Fruit fly (Drosophila melanogaster): Measurements from ENCODE around the gene CG13692.

The CG13692 gene

dm6 chr2L:421119-421821, at the start of gene CG13692, which contains the start of gene CG11885 (continued):
- TF ChIP-seq D19B (GFP tag; optimal IDR thresholded peaks at IDR 0.05) = no peak
- no peak for TF ChIP-seq scrt (GFP tag; optimal IDR thresholded peaks at IDR 0.05)
- TF ChIP-seq CG1603 (tag; optimal IDR thresholded peaks at IDR 0.05) = peak; percentile 90
- no peak for TF ChIP-seq bab2 (GFP tag; optimal IDR thresholded peaks at IDR 0.05)
- no peak for TF ChIP-seq Atf-2 (GFP tag; optimal IDR thresholded peaks at IDR 0.05)
- TF ChIP-seq caup (GFP tag; optimal IDR thresholded peaks at IDR 0.05; ENCODE audit: severe bottlenecking) = peak; percentile 63
- no peak for TF ChIP-seq Mrtf (GFP tag; IDR thresholded peaks at IDR 0.05)
- TF ChIP-seq CG6791 (GFP tag; IDR thresholded peaks at IDR 0.05; ENCODE audit: partially characterized antibody) = peak; percentile 98
- no peak for TF ChIP-seq jing (GFP tag; optimal IDR thresholded peaks at IDR 0.05)
- no peak for TF ChIP-seq CG3726 (GFP tag; IDR thresholded peaks at IDR 0.05)
- no peak for TF ChIP-seq ind (GFP tag; optimal IDR thresholded peaks at IDR 0.05)
- peak; percentile 58 for TF ChIP-seq ftz-f1 (GFP tag; optimal IDR thresholded peaks at IDR 0.05)
- TF ChIP-seq ro (GFP tag; IDR thresholded peaks at IDR 0.05) = no peak
- TF ChIP-seq bowl (GFP tag; IDR thresholded peaks at IDR 0.05) = no peak
- TF ChIP-seq Ptx1 (GFP tag; IDR thresholded peaks at IDR 0.05) = no peak
- peak; percentile 25 for TF ChIP-seq twi (tag; optimal IDR thresholded peaks at IDR 0.05)
- no peak for TF ChIP-seq H15 (GFP tag; IDR thresholded peaks at IDR 0.05)
- no peak for TF ChIP-seq aop (GFP tag; IDR thresholded peaks at IDR 0.05)
- peak; percentile 74 for TF ChIP-seq sd (tag; optimal IDR thresholded peaks at IDR 0.05)
- TF ChIP-seq Hr78 (GFP tag; optimal IDR thresholded peaks at IDR 0.05) = no peak
- peak; percentile 94 for TF ChIP-seq Ets97D (GFP tag; optimal IDR thresholded peaks at IDR 0.05)
- no peak for TF ChIP-seq ham (GFP tag; IDR thresholded peaks at IDR 0.05)
- TF ChIP-seq CG15269 (tag; optimal IDR thresholded peaks at IDR 0.05) = peak; percentile 33
- TF ChIP-seq bcd (GFP tag; optimal IDR thresholded peaks at IDR 0.05) = peak; percentile 24
- no peak for TF ChIP-seq CG10543 (GFP tag; optimal IDR thresholded peaks at IDR 0.05)
- peak; percentile 98 for TF ChIP-seq BEAF-32 (GFP tag; optimal IDR thresholded peaks at IDR 0.05)
- no peak for TF ChIP-seq CG11093 (GFP tag; IDR thresholded peaks at IDR 0.05)
- peak; percentile 0 for TF ChIP-seq CG9609 (GFP tag; optimal IDR thresholded peaks at IDR 0.05)
- TF ChIP-seq CG2875 (GFP tag; optimal IDR thresholded peaks at IDR 0.05) = no peak
- TF ChIP-seq CG10565 (GFP tag; optimal IDR thresholded peaks at IDR 0.05) = no peak
- TF ChIP-seq p53 (GFP tag; optimal IDR thresholded peaks at IDR 0.05) = no peak
- peak; percentile 32 for TF ChIP-seq gsb-n (tag; optimal IDR thresholded peaks at IDR 0.05)
- no peak for TF ChIP-seq NC2α (GFP tag; optimal IDR thresholded peaks at IDR 0.05)
- TF ChIP-seq HHEX (GFP tag; optimal IDR thresholded peaks at IDR 0.05) = no peak
- no peak for TF ChIP-seq CG17612 (GFP tag; IDR thresholded peaks at IDR 0.05)
- peak; percentile 53 for TF ChIP-seq CG33213 (GFP tag; optimal IDR thresholded peaks at IDR 0.05)
- no peak for TF ChIP-seq Atf3 (GFP tag; optimal IDR thresholded peaks at IDR 0.05)
- TF ChIP-seq sqz (GFP tag; optimal IDR thresholded peaks at IDR 0.05) = peak; percentile 81
- TF ChIP-seq sisA (GFP tag; IDR thresholded peaks at IDR 0.05) = no peak
- peak; percentile 69 for TF ChIP-seq vvl (GFP tag; IDR thresholded peaks at IDR 0.05)
- no peak for TF ChIP-seq ase (GFP tag; IDR thresholded peaks at IDR 0.05)
- TF ChIP-seq nerfin-2 (GFP tag; IDR thresholded peaks at IDR 0.05; ENCODE audit: partially characterized antibody) = peak; percentile 95
- TF ChIP-seq pzg (GFP tag; optimal IDR thresholded peaks at IDR 0.05) = peak; percentile 98
- no peak for TF ChIP-seq Aef1 (GFP tag; IDR thresholded peaks at IDR 0.05)
- no peak for TF ChIP-seq tin (GFP tag; optimal IDR thresholded peaks at IDR 0.05)
- peak; percentile 75 for TF ChIP-seq CG3847 (GFP tag; IDR thresholded peaks at IDR 0.05)
- TF ChIP-seq CG10979 (tag; optimal IDR thresholded peaks at IDR 0.05) = peak; percentile 13
- no peak for TF ChIP-seq CG12236 (GFP tag; optimal IDR thresholded peaks at IDR 0.05)
- peak; percentile 69 for TF ChIP-seq Myb (GFP tag; optimal IDR thresholded peaks at IDR 0.05)
- no peak for TF ChIP-seq shn (GFP tag; optimal IDR thresholded peaks at IDR 0.05)

Data from whole organism, embryonic.